Fruit fly (Drosophila melanogaster) S2 (cell line): ENCODE results near the gene Ptp69D.
A peak's percentile ranks its signal among the peaks of the same experiment; 100 is the strongest.

Experiments used
- CG8478 ChIP-seq: fragments of >200 bp; optimal IDR thresholded peaks from 2 replicates; lab custom pipeline; 2018
- CTCF ChIP-seq, 2 experiments: fragments of >200 bp; optimal IDR thresholded peaks; 2 replicates each; lab custom pipeline; 2018

- peak; percentile 73 for TF ChIP-seq CG8478 (lab: Kevin White, UChicago)
- TF ChIP-seq CTCF (optimal IDR thresholded peaks at IDR 0.05; lab: Kevin White, UChicago) = no peak
These were observed 41.6 kb upstream of the Ptp69D start, which contains the start of gene mirr for dm6 chr3L:12692881-12693752.
